Fruit fly (Drosophila melanogaster) whole organism: ENCODE results near the gene dock.

Source experiments
- CG8478 ChIP-seq: fragments of >200 bp; optimal IDR thresholded peaks from 2 replicates; lab custom pipeline; 2018; ENCODE audit warnings: inconsistent platforms
- Dll ChIP-seq: fragments of >200 bp; optimal IDR thresholded peaks from 2 replicates; lab custom pipeline; 2017
- EcR ChIP-seq, 2 experiments: fragments of >200 bp; optimal IDR thresholded peaks; 2 replicates each; lab custom pipeline; 2017; ENCODE audit warnings: missing biosample characterization in 2 of 2, missing genetic modification characterization in 2 of 2, missing genetic modification reagents in 2 of 2
- pan ChIP-seq: fragments of >200 bp; optimal IDR thresholded peaks from 2 replicates; lab custom pipeline; 2017
- psq ChIP-seq: fragments of >200 bp; optimal IDR thresholded peaks from 2 replicates; lab custom pipeline; 2017
- usp ChIP-seq: fragments of >200 bp; optimal IDR thresholded peaks from 2 replicates; lab custom pipeline; 2017; ENCODE audit warnings: missing biosample characterization, missing genetic modification characterization, mixed read lengths

DNA sequence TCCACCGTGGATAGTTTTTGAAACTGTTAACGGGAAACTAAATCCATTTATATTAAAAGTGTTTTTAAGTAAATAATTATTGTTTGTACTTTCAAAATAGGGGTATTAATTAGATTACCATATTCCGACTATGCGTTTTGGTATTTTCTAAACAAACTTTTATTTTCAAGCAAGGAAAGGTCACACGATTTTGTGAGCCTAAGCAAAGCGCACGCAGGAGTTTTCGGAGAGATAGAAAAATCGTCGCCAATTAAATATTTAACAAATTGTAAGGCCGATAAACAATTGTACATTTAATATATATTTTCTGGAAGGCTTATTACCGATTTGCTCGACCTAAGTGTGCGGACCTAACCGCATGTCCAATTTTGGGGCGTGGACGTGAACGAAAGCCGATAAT is 44.5 kb downstream of the dock start, which contains the start of gene PNUTS:
- TF ChIP-seq psq (lab: Kevin White, UChicago) (no peak), Dll (no peak), usp (GFP tag; lab: Kevin White, UChicago) (no peak), EcR (GFP tag; optimal IDR thresholded peaks at IDR 0.05; lab: Kevin White, UChicago) (no peak), CG8478 (no peak), pan (no peak)
